Worm (Caenorhabditis elegans) whole organism, L3 larva: ENCODE measurements around the gene mrp-7.

ENCODE experiments used
- R02D3.7 ChIP-seq: fragments of 150-350 bp; optimal IDR thresholded peaks from 2 replicates; lab custom pipeline; 2014; ENCODE audit warnings: missing biosample characterization, missing genetic modification characterization
- ZK546.5 ChIP-seq: sonication (generic microtip); optimal IDR thresholded peaks from 2 replicates; lab custom pipeline; 2017; ENCODE audit warnings: missing biosample characterization, missing genetic modification characterization
- aly-2 ChIP-seq: fragments of 150-350 bp; optimal IDR thresholded peaks from 2 replicates; lab custom pipeline; 2014; ENCODE audit warnings: missing biosample characterization, missing genetic modification characterization
- ama-1 ChIP-seq: fragments of 150-350 bp; optimal IDR thresholded peaks from 2 replicates; lab custom pipeline; 2018
- ceh-16 ChIP-seq: sonication (generic microtip); optimal IDR thresholded peaks from 2 replicates; lab custom pipeline; 2017; ENCODE audit warnings: missing biosample characterization, missing genetic modification characterization
- ceh-82 ChIP-seq: fragments of 150-350 bp; optimal IDR thresholded peaks from 2 replicates; lab custom pipeline; 2014; ENCODE audit warnings: missing biosample characterization, missing genetic modification characterization
- egl-27 ChIP-seq: sonication (generic microtip); optimal IDR thresholded peaks from 4 replicates; lab custom pipeline; 2017; ENCODE audit warnings: missing biosample characterization, missing genetic modification reagents, missing genetic modification characterization
- egl-5 ChIP-seq: fragments of 150-350 bp; optimal IDR thresholded peaks from 2 replicates; lab custom pipeline; 2017; ENCODE audit warnings: missing biosample characterization, missing genetic modification reagents, missing genetic modification characterization, inconsistent platforms
- elt-2 ChIP-seq: sonication (generic microtip); optimal IDR thresholded peaks from 2 replicates; lab custom pipeline; 2016; ENCODE audit warnings: missing genetic modification reagents, mild to moderate bottlenecking, missing genetic modification characterization, missing compliant biosample characterization
- eor-1 ChIP-seq, 2 experiments: fragments of 150-350 bp; optimal IDR thresholded peaks; 2 replicates each; lab custom pipeline; 2014 to 2018; ENCODE audit warnings: missing biosample characterization in 2 of 2, missing genetic modification characterization in 2 of 2
- fkh-10 ChIP-seq: sonication (generic microtip); optimal IDR thresholded peaks from 2 replicates; lab custom pipeline; 2017; ENCODE audit warnings: missing biosample characterization, missing genetic modification reagents, missing genetic modification characterization
- fkh-2 ChIP-seq: fragments of 150-350 bp; optimal IDR thresholded peaks from 2 replicates; lab custom pipeline; 2014; ENCODE audit warnings: missing biosample characterization, missing genetic modification reagents, missing genetic modification characterization
- fos-1 ChIP-seq: fragments of 150-350 bp; optimal IDR thresholded peaks from 2 replicates; lab custom pipeline; 2014; ENCODE audit warnings: missing biosample characterization, missing genetic modification characterization
- lin-15B ChIP-seq: fragments of 150-350 bp; optimal IDR thresholded peaks from 2 replicates; lab custom pipeline; 2014; ENCODE audit warnings: missing biosample characterization, missing genetic modification characterization
- lin-39 ChIP-seq: fragments of 150-350 bp; optimal IDR thresholded peaks from 2 replicates; lab custom pipeline; 2018; ENCODE audit warnings: missing biosample characterization, missing genetic modification reagents, missing genetic modification characterization
- lsy-12 ChIP-seq: sonication (generic microtip); optimal IDR thresholded peaks from 2 replicates; lab custom pipeline; 2016; ENCODE audit warnings: mild to moderate bottlenecking, missing genetic modification characterization, missing compliant biosample characterization
- mdl-1 ChIP-seq: fragments of 150-350 bp; optimal IDR thresholded peaks from 2 replicates; lab custom pipeline; 2014; ENCODE audit warnings: missing biosample characterization, missing genetic modification characterization
- mml-1 ChIP-seq: fragments of 150-350 bp; sonication (generic microtip); optimal IDR thresholded peaks from 3 replicates; lab custom pipeline; 2014; ENCODE audit warnings: missing biosample characterization, missing genetic modification characterization
- nfya-1 ChIP-seq: sonication (generic microtip); optimal IDR thresholded peaks from 2 replicates; lab custom pipeline; 2017; ENCODE audit warnings: missing genetic modification characterization, mild to moderate bottlenecking, missing compliant biosample characterization, antibody characterized with exemption, moderate library complexity; ENCODE audit not compliant: insufficient read depth
- nhr-11 ChIP-seq: fragments of 150-350 bp; optimal IDR thresholded peaks from 2 replicates; lab custom pipeline; 2014; ENCODE audit warnings: missing biosample characterization, missing genetic modification characterization
- nhr-12 ChIP-seq: fragments of 150-350 bp; optimal IDR thresholded peaks from 2 replicates; lab custom pipeline; 2014; ENCODE audit warnings: missing biosample characterization, missing genetic modification characterization
- nhr-23 ChIP-seq: fragments of 150-350 bp; optimal IDR thresholded peaks from 2 replicates; lab custom pipeline; 2014; ENCODE audit warnings: missing biosample characterization, missing genetic modification reagents, missing genetic modification characterization
- nhr-237 ChIP-seq: fragments of 150-350 bp; optimal IDR thresholded peaks from 2 replicates; lab custom pipeline; 2014; ENCODE audit warnings: missing biosample characterization, missing genetic modification characterization
- nhr-28 ChIP-seq: fragments of 150-350 bp; optimal IDR thresholded peaks from 2 replicates; lab custom pipeline; 2014; ENCODE audit warnings: missing biosample characterization, missing genetic modification characterization
- nhr-43 ChIP-seq: sonication (generic microtip); optimal IDR thresholded peaks from 2 replicates; lab custom pipeline; 2016; ENCODE audit warnings: mild to moderate bottlenecking, missing genetic modification characterization, missing compliant biosample characterization; ENCODE audit not compliant: poor library complexity, severe bottlenecking
- nhr-67 ChIP-seq: fragments of 150-350 bp; optimal IDR thresholded peaks from 2 replicates; lab custom pipeline; 2014; ENCODE audit warnings: missing biosample characterization, missing genetic modification characterization
- nhr-77 ChIP-seq: fragments of 150-350 bp; optimal IDR thresholded peaks from 2 replicates; lab custom pipeline; 2014; ENCODE audit warnings: missing biosample characterization, missing genetic modification characterization
- pqm-1 ChIP-seq: fragments of 150-350 bp; optimal IDR thresholded peaks from 2 replicates; lab custom pipeline; 2017; ENCODE audit warnings: missing biosample characterization, missing genetic modification characterization, inconsistent platforms
- skn-1 ChIP-seq: fragments of 150-350 bp; optimal IDR thresholded peaks from 2 replicates; lab custom pipeline; 2014; ENCODE audit warnings: missing biosample characterization, missing genetic modification characterization
- unc-39 ChIP-seq: sonication (generic microtip); optimal IDR thresholded peaks from 4 replicates; lab custom pipeline; 2017; ENCODE audit warnings: missing biosample characterization, missing genetic modification characterization
- unc-62 ChIP-seq: fragments of 150-350 bp; sonication (generic microtip); optimal IDR thresholded peaks from 4 replicates; lab custom pipeline; 2014; ENCODE audit warnings: missing biosample characterization, missing genetic modification reagents, missing genetic modification characterization
- ztf-11 ChIP-seq: fragments of 150-350 bp; optimal IDR thresholded peaks from 2 replicates; lab custom pipeline; 2014; ENCODE audit warnings: missing biosample characterization, missing genetic modification characterization
- ztf-4 ChIP-seq: fragments of 150-350 bp; optimal IDR thresholded peaks from 2 replicates; lab custom pipeline; 2014; ENCODE audit warnings: missing biosample characterization, missing genetic modification characterization

Gene mrp-7

DNA sequence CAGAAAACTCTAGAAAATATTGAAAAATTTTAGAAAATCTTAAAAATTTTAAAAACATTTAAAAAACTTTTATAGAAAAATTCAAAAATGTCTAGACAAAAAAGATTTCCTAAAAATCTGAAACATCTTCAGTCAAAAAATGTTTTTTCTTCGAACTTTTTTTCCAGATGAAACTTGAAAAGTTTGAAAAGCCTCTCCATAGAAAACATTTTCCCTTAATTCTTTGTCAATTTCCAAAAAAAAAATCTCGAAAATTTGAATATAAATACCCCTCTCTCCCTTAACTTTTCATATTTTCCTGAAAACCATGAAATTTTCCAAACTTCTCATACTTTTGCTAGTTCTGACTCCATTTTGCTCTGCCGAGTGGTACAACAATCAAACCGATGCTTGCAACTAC lies 54.1 kb downstream of the mrp-7 start, which contains the start of gene Y116F11A.3:
Gene Y116F11A.3 (plus strand): TSS at position 301 of the 400 bp plus-strand sequence.
- TF ChIP-seq lin-15B (tag; lab: Kevin White, UChicago) (no peak), unc-62 (GFP tag; lab: Kevin White, UChicago) (no peak), egl-27 (tag; lab: Kevin White, UChicago) (no peak), ZK546.5 (tag; lab: Kevin White, UChicago) (no peak)

DNA sequence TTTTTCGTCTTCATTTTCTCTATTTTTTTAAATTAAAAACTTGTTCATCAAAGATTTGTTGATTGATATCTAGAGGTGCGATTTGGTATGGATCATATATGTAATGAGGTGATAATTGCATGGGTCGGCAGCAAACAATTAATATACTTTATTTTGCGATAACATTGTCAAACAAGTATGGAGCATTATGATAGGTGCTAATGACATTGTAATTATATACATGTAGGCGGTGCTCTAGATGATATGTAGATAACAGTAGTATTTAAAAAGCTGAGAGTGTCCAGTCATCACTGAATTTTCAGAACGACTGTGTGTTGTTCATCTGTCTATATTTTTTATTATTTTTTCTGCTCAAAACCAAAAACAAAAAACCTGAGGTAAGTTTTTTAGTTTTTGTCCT lies 55.6 kb downstream of the mrp-7 start, which contains the start of gene Y116F11A.1:
Gene Y116F11A.1 (plus strand): TSS at position 301 of the 400 bp plus-strand sequence.
- no peak for TF ChIP-seq egl-27 (tag; lab: Kevin White, UChicago)
- no peak for TF ChIP-seq aly-2 (tag; lab: Kevin White, UChicago)
- TF ChIP-seq unc-62 (GFP tag; lab: Kevin White, UChicago) = no peak
- TF ChIP-seq ceh-16 (tag; lab: Kevin White, UChicago) = no peak
- no peak for TF ChIP-seq lin-39 (tag; lab: Kevin White, UChicago)
- no peak for TF ChIP-seq ceh-82 (tag; lab: Kevin White, UChicago)
- no peak for TF ChIP-seq nhr-28 (tag; lab: Kevin White, UChicago)
- TF ChIP-seq nhr-11 (tag; lab: Kevin White, UChicago) = no peak
- no peak for TF ChIP-seq nhr-12
- no peak for TF ChIP-seq nhr-23 (tag; lab: Kevin White, UChicago)
- TF ChIP-seq ama-1 (lab: Kevin White, UChicago) = no peak
- TF ChIP-seq fkh-10 (GFP tag; lab: Kevin White, UChicago) = no peak
- TF ChIP-seq nfya-1 = no peak
- no peak for TF ChIP-seq nhr-237
- no peak for TF ChIP-seq ztf-11 (tag; lab: Kevin White, UChicago)
- no peak for TF ChIP-seq lsy-12
- TF ChIP-seq nhr-67 (tag; lab: Kevin White, UChicago) = no peak

DNA sequence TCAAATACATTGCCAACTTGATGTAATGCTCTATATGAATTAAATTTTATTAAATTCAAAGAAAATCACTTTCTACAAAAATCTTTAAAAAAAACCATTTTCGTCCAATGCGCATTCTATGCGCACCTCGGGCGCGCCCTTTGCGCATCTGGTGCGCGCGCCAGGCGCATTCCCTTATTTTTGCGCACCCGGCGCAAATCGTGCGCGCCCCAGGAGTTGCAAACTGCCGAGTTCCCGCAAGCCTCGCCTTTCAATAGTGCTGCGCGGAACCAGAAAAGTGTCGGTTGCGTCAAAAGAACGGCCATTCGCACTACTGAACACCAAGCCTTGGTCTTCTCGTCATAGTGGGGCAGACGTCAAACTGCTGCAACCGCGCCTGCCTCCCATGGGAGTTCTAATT lies 59.1 kb downstream of the mrp-7 start:
- TF ChIP-seq R02D3.7 (tag; lab: Kevin White, UChicago) = no peak
- TF ChIP-seq mml-1 (tag; lab: Kevin White, UChicago) = no peak
- TF ChIP-seq fkh-2 (tag; lab: Kevin White, UChicago) = no peak
- no peak for TF ChIP-seq nhr-11 (tag; lab: Kevin White, UChicago)
- no peak for TF ChIP-seq ztf-4 (tag; lab: Kevin White, UChicago)
- no peak for TF ChIP-seq nhr-12
- no peak for TF ChIP-seq unc-39 (tag; lab: Kevin White, UChicago)
- no peak for TF ChIP-seq pqm-1 (tag; lab: Kevin White, UChicago)
- no peak for TF ChIP-seq mdl-1
- TF ChIP-seq ceh-16 (tag; lab: Kevin White, UChicago) = no peak
- TF ChIP-seq egl-5 (tag; lab: Kevin White, UChicago) = no peak
- no peak for TF ChIP-seq fos-1 (tag; lab: Kevin White, UChicago)
- TF ChIP-seq elt-2 (tag; lab: Kevin White, UChicago) = no peak

DNA sequence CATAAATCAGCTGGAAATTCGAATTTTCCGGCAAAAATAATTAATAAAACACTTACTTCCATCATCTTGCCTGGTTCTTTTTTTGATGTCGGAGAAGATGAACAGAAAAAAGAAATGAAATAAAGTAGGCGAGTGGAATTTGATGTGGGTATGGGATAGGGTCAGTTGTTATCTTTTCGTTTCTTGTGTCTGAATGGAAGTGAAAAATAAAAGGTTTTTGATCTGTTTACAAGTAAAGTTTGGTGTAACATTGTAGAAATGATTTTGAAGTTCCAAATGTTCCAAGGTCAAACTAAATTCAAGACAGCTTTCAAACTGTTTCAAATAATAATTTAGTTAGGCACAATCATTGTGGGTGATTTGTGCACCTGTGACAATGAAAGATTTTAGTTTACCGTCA lies 62.8 kb downstream of the mrp-7 start, which contains the start of gene W04E12.7:
Gene W04E12.7 (minus strand): TSS at position 101 of the 400 bp plus-strand sequence.
- TF ChIP-seq aly-2 (tag; lab: Kevin White, UChicago) (no peak), nhr-237 (no peak), nhr-43 (tag; lab: Kevin White, UChicago) (no peak), skn-1 (no peak), nhr-12 (no peak)

DNA sequence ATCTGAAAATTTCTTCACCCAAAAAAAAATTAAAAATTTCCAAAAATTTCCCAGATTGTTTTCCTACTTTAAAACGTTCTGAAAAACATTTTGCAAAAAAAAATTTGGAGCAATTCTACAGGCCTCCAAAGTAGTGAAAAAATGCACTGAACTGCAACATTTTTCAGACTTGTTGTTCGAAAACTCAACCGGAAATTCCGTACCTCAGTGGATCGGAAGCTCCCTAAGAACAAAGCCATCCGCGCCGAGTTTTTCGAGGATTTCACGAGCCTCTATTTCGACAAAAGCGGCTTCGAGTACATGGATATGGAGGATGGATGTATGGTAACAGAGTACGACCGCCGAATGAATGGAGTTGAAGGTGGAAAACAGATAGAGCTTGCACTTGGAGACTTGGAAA lies 63.5 kb downstream of the mrp-7 start, which contains the start of gene fbxa-131:
Gene fbxa-131 (plus strand): TSS at position 301 of the 400 bp plus-strand sequence.
- TF ChIP-seq eor-1 (tag; optimal IDR thresholded peaks at IDR 0.05; lab: Kevin White, UChicago) (no peak), fkh-2 (tag; lab: Kevin White, UChicago) (no peak), lin-15B (tag; lab: Kevin White, UChicago) (no peak), fos-1 (tag; lab: Kevin White, UChicago) (no peak), ama-1 (lab: Kevin White, UChicago) (no peak), nhr-77 (tag; lab: Kevin White, UChicago) (no peak), ztf-11 (tag; lab: Kevin White, UChicago) (no peak)
